Worm (Caenorhabditis elegans) whole organism, L1 larva: ENCODE measurements around the gene T26A8.3.

Experiments used
- Y116A8C.19 ChIP-seq: sonication (generic microtip); optimal IDR thresholded peaks from 2 replicates; lab custom pipeline; 2016; ENCODE audit warnings: missing compliant biosample characterization, missing genetic modification characterization, borderline replicate concordance
- blmp-1 ChIP-seq: fragments of 150-350 bp; optimal IDR thresholded peaks from 2 replicates; lab custom pipeline; 2014; ENCODE audit warnings: missing biosample characterization, missing genetic modification characterization
- ceh-8 ChIP-seq: fragments of 200-800 bp; sonication (Bioruptor generic); optimal IDR thresholded peaks from 2 replicates; lab custom pipeline; 2018; ENCODE audit warnings: mild to moderate bottlenecking, missing genetic modification characterization, moderate library complexity, missing compliant biosample characterization
- ceh-82 ChIP-seq, 3 experiments: fragments of 150-350 bp in 1 of 3; sonication (generic microtip) in 2 of 3; optimal IDR thresholded peaks; 2 replicates each; lab custom pipeline; 2014 to 2017; ENCODE audit warnings: missing biosample characterization in 3 of 3, missing genetic modification characterization in 3 of 3
- dpl-1 ChIP-seq, 3 experiments: fragments of 150-350 bp in 2 of 3; sonication (generic microtip) in 1 of 3; optimal IDR thresholded peaks; 2 replicates each; lab custom pipeline; 2014 to 2017; ENCODE audit warnings: missing biosample characterization in 3 of 3, missing genetic modification characterization in 3 of 3, missing genetic modification reagents in 3 of 3
- dsc-1 ChIP-seq: sonication (generic microtip); optimal IDR thresholded peaks from 2 replicates; lab custom pipeline; 2016; ENCODE audit warnings: mild to moderate bottlenecking, missing genetic modification characterization, missing compliant biosample characterization
- efl-1 ChIP-seq, 4 experiments: fragments of 150-350 bp; optimal IDR thresholded peaks in 3 of 4; peaks in 1 of 4; 1 replicate in 1 of 4; 2 replicates in 3 of 4; lab custom pipeline; 2014; ENCODE audit warnings: missing biosample characterization in 2 of 4, missing genetic modification characterization in 2 of 4, missing genetic modification reagents in 2 of 4
- egl-13 ChIP-seq: sonication (generic microtip); optimal IDR thresholded peaks from 2 replicates; lab custom pipeline; 2016; ENCODE audit warnings: missing genotype, missing genetic modification reagents, missing genetic modification characterization, missing compliant biosample characterization
- elt-2 ChIP-seq: sonication (generic microtip); optimal IDR thresholded peaks from 2 replicates; lab custom pipeline; 2016; ENCODE audit warnings: missing genetic modification characterization, mild to moderate bottlenecking, inconsistent platforms, missing compliant biosample characterization, missing genetic modification reagents
- elt-3 ChIP-seq, 6 experiments: fragments of 150-350 bp in 1 of 6; sonication (generic microtip); optimal IDR thresholded peaks; 2 replicates each; lab custom pipeline; 2017 to 2018; ENCODE audit warnings: missing biosample characterization in 6 of 6, missing genetic modification characterization in 6 of 6, inconsistent platforms in 1 of 6
- ets-5 ChIP-seq: fragments of 200-800 bp; sonication (Bioruptor generic); IDR thresholded peaks from 2 replicates; pipeline ENCODE4 v1.3.6; 2022; ENCODE audit warnings: missing genetic modification characterization, missing compliant biosample characterization
- fkh-10 ChIP-seq: sonication (generic microtip); optimal IDR thresholded peaks from 2 replicates; lab custom pipeline; 2017; ENCODE audit warnings: missing biosample characterization, missing genetic modification reagents, missing genetic modification characterization
- fkh-8 ChIP-seq: sonication (generic microtip); optimal IDR thresholded peaks from 2 replicates; lab custom pipeline; 2016; ENCODE audit warnings: mild to moderate bottlenecking, missing genetic modification characterization, missing compliant biosample characterization
- grh-1 ChIP-seq: fragments of 200-800 bp; sonication (Bioruptor generic); IDR thresholded peaks from 2 replicates; pipeline ENCODE4 v1.3.6; 2022; ENCODE audit warnings: missing genetic modification reagents, missing genetic modification characterization, missing compliant biosample characterization
- hlh-17 ChIP-seq: fragments of 200-800 bp; sonication (Bioruptor generic); optimal IDR thresholded peaks from 2 replicates; lab custom pipeline; 2018; ENCODE audit warnings: missing genetic modification characterization, mild to moderate bottlenecking, missing compliant biosample characterization, moderate library complexity, borderline replicate concordance
- hlh-4 ChIP-seq: sonication (generic microtip); optimal IDR thresholded peaks from 2 replicates; lab custom pipeline; 2016; ENCODE audit warnings: mild to moderate bottlenecking, missing genetic modification characterization, missing compliant biosample characterization
- hpl-2 ChIP-seq: fragments of 150-350 bp; optimal IDR thresholded peaks from 2 replicates; lab custom pipeline; 2014; ENCODE audit warnings: missing biosample characterization, missing genetic modification reagents, missing genetic modification characterization
- irx-1 ChIP-seq: sonication (generic microtip); optimal IDR thresholded peaks from 2 replicates; lab custom pipeline; 2016; ENCODE audit warnings: missing genetic modification characterization, missing compliant biosample characterization
- lin-13 ChIP-seq: fragments of 150-350 bp; optimal IDR thresholded peaks from 2 replicates; lab custom pipeline; 2014; ENCODE audit warnings: missing biosample characterization, missing genetic modification reagents, missing genetic modification characterization
- lin-14 ChIP-seq: fragments of 200-800 bp; sonication (Bioruptor generic); optimal IDR thresholded peaks from 2 replicates; lab custom pipeline; 2018; ENCODE audit warnings: mild to moderate bottlenecking, missing genetic modification characterization, moderate library complexity, missing compliant biosample characterization
- lin-35 ChIP-seq, 2 experiments: fragments of 150-350 bp; optimal IDR thresholded peaks; 2 replicates each; lab custom pipeline; 2014; ENCODE audit warnings: missing biosample characterization in 2 of 2, missing genetic modification characterization in 2 of 2, missing genetic modification reagents in 2 of 2
- lsy-2 ChIP-seq, 2 experiments: fragments of 150-350 bp; optimal IDR thresholded peaks; 2 replicates each; lab custom pipeline; 2014; ENCODE audit warnings: missing biosample characterization in 2 of 2, missing genetic modification characterization in 2 of 2
- mab-9 ChIP-seq: fragments of 200-800 bp; sonication (Bioruptor generic); IDR thresholded peaks from 2 replicates; pipeline ENCODE4 v1.3.6; 2022; ENCODE audit warnings: missing genetic modification reagents, missing genetic modification characterization, missing compliant biosample characterization
- mdl-1 ChIP-seq, 2 experiments: fragments of 150-350 bp; optimal IDR thresholded peaks; 2 replicates each; lab custom pipeline; 2014 to 2017; ENCODE audit warnings: missing biosample characterization in 2 of 2, missing genetic modification characterization in 2 of 2, inconsistent platforms in 1 of 2
- mep-1 ChIP-seq: fragments of 150-350 bp; optimal IDR thresholded peaks from 2 replicates; lab custom pipeline; 2014; ENCODE audit warnings: missing biosample characterization, missing genetic modification characterization
- nhr-12 ChIP-seq: sonication (generic microtip); optimal IDR thresholded peaks from 2 replicates; lab custom pipeline; 2017; ENCODE audit warnings: missing biosample characterization, missing genetic modification characterization
- nhr-19 ChIP-seq: fragments of 200-800 bp; sonication (Bioruptor generic); conservative IDR thresholded peaks from 2 replicates; pipeline ENCODE4 v1.3.6; 2022; ENCODE audit warnings: missing genetic modification characterization, missing compliant biosample characterization
- nhr-20 ChIP-seq: sonication (generic microtip); optimal IDR thresholded peaks from 2 replicates; lab custom pipeline; 2016; ENCODE audit warnings: mild to moderate bottlenecking, missing genetic modification characterization, missing compliant biosample characterization
- nhr-237 ChIP-seq: fragments of 150-350 bp; optimal IDR thresholded peaks from 2 replicates; lab custom pipeline; 2014; ENCODE audit warnings: missing biosample characterization, missing genetic modification characterization
- nhr-47 ChIP-seq: sonication (generic microtip); optimal IDR thresholded peaks from 2 replicates; lab custom pipeline; 2016; ENCODE audit warnings: mild to moderate bottlenecking, missing genetic modification characterization, moderate library complexity, missing compliant biosample characterization
- nhr-71 ChIP-seq: sonication (generic microtip); optimal IDR thresholded peaks from 2 replicates; lab custom pipeline; 2016; ENCODE audit warnings: mild to moderate bottlenecking, missing genetic modification characterization, moderate library complexity, missing compliant biosample characterization
- nhr-76 ChIP-seq: sonication (generic microtip); optimal IDR thresholded peaks from 2 replicates; lab custom pipeline; 2017; ENCODE audit warnings: missing biosample characterization, missing genetic modification characterization
- nhr-77 ChIP-seq: fragments of 150-350 bp; optimal IDR thresholded peaks from 2 replicates; lab custom pipeline; 2014; ENCODE audit warnings: missing biosample characterization, missing genetic modification characterization
- nhr-84 ChIP-seq: sonication (generic microtip); optimal IDR thresholded peaks from 2 replicates; lab custom pipeline; 2017; ENCODE audit warnings: missing biosample characterization, missing genetic modification characterization
- nhr-85 ChIP-seq: sonication (generic microtip); peaks from one replicate; lab custom pipeline; 2016; ENCODE audit warnings: missing genetic modification characterization, inconsistent platforms, missing compliant biosample characterization
- nhr-90 ChIP-seq: sonication (generic microtip); optimal IDR thresholded peaks from 2 replicates; lab custom pipeline; 2016; ENCODE audit warnings: mild to moderate bottlenecking, missing genetic modification characterization, missing compliant biosample characterization; ENCODE audit not compliant: poor library complexity
- pax-3 ChIP-seq: fragments of 200-800 bp; sonication (Bioruptor generic); optimal IDR thresholded peaks from 2 replicates; lab custom pipeline; 2018; ENCODE audit warnings: mild to moderate bottlenecking, missing genetic modification characterization, moderate library complexity, missing compliant biosample characterization
- pqm-1 ChIP-seq: sonication (generic microtip); optimal IDR thresholded peaks from 3 replicates; lab custom pipeline; 2017; ENCODE audit warnings: missing biosample characterization, missing genetic modification characterization
- rnt-1 ChIP-seq: sonication (generic microtip); optimal IDR thresholded peaks from 2 replicates; lab custom pipeline; 2016; ENCODE audit warnings: mild to moderate bottlenecking, missing genetic modification characterization, moderate library complexity, missing compliant biosample characterization
- snpc-4 ChIP-seq: fragments of 150-350 bp; optimal IDR thresholded peaks from 2 replicates; lab custom pipeline; 2014; ENCODE audit warnings: missing biosample characterization, missing genetic modification characterization
- sptf-1 ChIP-seq: fragments of 150-350 bp; optimal IDR thresholded peaks from 2 replicates; lab custom pipeline; 2014; ENCODE audit warnings: missing biosample characterization, missing genetic modification characterization
- sup-37 ChIP-seq: fragments of 200-800 bp; sonication (Bioruptor generic); optimal IDR thresholded peaks from 2 replicates; lab custom pipeline; 2018; ENCODE audit warnings: mild to moderate bottlenecking, missing genetic modification characterization, missing compliant biosample characterization
- swsn-7 ChIP-seq: sonication (generic microtip); optimal IDR thresholded peaks from 2 replicates; lab custom pipeline; 2016; ENCODE audit warnings: missing genetic modification characterization, missing compliant biosample characterization
- tbx-2 ChIP-seq: sonication (generic microtip); optimal IDR thresholded peaks from 2 replicates; lab custom pipeline; 2016; ENCODE audit warnings: missing genetic modification characterization, missing compliant biosample characterization
- vab-15 ChIP-seq: sonication (generic microtip); optimal IDR thresholded peaks from 2 replicates; lab custom pipeline; 2017; ENCODE audit warnings: missing genotype, mild to moderate bottlenecking, missing genetic modification characterization, missing compliant biosample characterization
- xbp-1 ChIP-seq: sonication (generic microtip); optimal IDR thresholded peaks from 2 replicates; lab custom pipeline; 2016; ENCODE audit warnings: missing genetic modification characterization, missing compliant biosample characterization
- zip-4 ChIP-seq: fragments of 200-800 bp; sonication (Bioruptor generic); optimal IDR thresholded peaks from 2 replicates; lab custom pipeline; 2018; ENCODE audit warnings: mild to moderate bottlenecking, missing genetic modification characterization, moderate library complexity, missing compliant biosample characterization

Gene T26A8.3

DNA sequence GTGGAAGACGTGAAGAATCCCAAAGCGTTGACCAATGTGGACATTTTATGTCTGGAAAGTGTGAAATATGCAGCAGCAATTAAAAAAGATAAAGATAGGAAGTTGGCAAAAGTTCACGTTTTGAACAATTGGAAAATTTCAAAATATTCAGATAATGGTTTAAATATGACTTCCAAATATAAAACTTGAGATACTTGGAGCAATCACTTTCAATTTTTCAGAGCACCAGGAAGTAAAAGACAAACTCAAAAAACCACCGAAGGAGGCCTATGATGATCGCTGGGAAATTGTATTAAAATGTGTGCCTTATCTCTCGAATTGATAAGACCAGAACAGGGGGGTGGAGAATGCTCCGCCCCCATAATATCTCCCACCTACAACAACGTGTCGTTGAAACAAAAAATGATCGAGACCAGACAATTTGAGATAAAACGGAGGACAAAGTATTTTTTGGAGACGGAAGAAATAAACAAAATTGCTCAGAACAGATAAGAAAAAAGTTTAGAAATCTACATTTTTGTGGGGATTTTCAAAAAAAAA, 25.3 kb upstream of the T26A8.3 start, which contains the start of gene eppl-1:
eppl-1 (minus strand) TSS at position 51 of the 540 bp plus-strand sequence.
- TF ChIP-seq lin-14 (peak; percentile 56), nhr-71 (tag; lab: Kevin White, UChicago) (peak; percentile 9), zip-4 (GFP tag; lab: Kevin White, UChicago) (no peak), blmp-1 (tag; lab: Kevin White, UChicago) (peak; percentile 7), tbx-2 (peak; percentile 0), efl-1 (optimal IDR thresholded peaks at IDR 0.05; lab: Kevin White, UChicago) (no peak), efl-1 (GFP tag; optimal IDR thresholded peaks at IDR 0.05 in 1 of 2; lab: Kevin White, UChicago) (peak in 1 of 2 experiments; percentile 13), nhr-76 (tag; lab: Kevin White, UChicago) (no peak), elt-2 (peak; percentile 92), elt-3 (tag; optimal IDR thresholded peaks at IDR 0.05; lab: Kevin White, UChicago) (peak in 2 of 6 experiments; percentile 85)

DNA sequence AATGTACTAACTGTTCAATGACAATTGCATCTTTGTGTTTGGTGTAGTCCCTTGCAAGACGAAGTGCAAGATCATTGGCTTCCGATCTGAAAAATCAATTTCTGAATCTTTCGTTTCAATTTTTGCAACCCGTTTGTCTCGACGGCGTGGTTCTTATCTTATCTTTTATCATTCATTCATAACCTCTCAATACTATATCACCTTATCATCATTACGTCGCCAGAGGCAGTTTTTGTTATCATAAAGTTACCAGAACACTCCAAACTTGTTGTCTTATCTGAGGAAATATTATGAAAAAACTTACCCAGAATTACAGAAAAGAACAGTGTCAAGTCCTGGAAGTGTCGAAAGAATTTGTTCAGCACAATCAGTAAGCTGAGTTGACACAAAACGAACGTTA, 24.1 kb upstream of the T26A8.3 start:
- no peak for TF ChIP-seq fkh-10 (GFP tag; lab: Kevin White, UChicago)
- no peak for TF ChIP-seq swsn-7 (tag; lab: Kevin White, UChicago)
- no peak for TF ChIP-seq dsc-1 (tag; lab: Kevin White, UChicago)
- no peak for TF ChIP-seq nhr-76 (tag; lab: Kevin White, UChicago)
- peak; percentile 1 for TF ChIP-seq nhr-90 (tag; lab: Kevin White, UChicago)
- TF ChIP-seq lin-14: peak; percentile 20
- TF ChIP-seq nhr-84 (tag; lab: Kevin White, UChicago): no peak
- TF ChIP-seq nhr-85 (tag; lab: Kevin White, UChicago): no peak
- no peak for TF ChIP-seq nhr-77 (tag; lab: Kevin White, UChicago)
- TF ChIP-seq nhr-71 (tag; lab: Kevin White, UChicago): peak; percentile 17
- TF ChIP-seq xbp-1 (tag; lab: Kevin White, UChicago): no peak
- peak; percentile 1 for TF ChIP-seq blmp-1 (tag; lab: Kevin White, UChicago)
- TF ChIP-seq ceh-82 (tag; optimal IDR thresholded peaks at IDR 0.05; lab: Kevin White, UChicago): no peak
- TF ChIP-seq mdl-1 (tag; optimal IDR thresholded peaks at IDR 0.05; lab: Kevin White, UChicago): no peak
- TF ChIP-seq mep-1 (tag; lab: Kevin White, UChicago): no peak
- no peak for TF ChIP-seq hlh-4
- TF ChIP-seq hpl-2 (GFP tag; lab: Kevin White, UChicago): no peak
- no peak for TF ChIP-seq ceh-8
- no peak for TF ChIP-seq pax-3 (tag; lab: Kevin White, UChicago)
- no peak for TF ChIP-seq nhr-19 (GFP tag; lab: Robert Waterston, UW)
- TF ChIP-seq lsy-2 (tag; optimal IDR thresholded peaks at IDR 0.05; lab: Kevin White, UChicago): peak in 1 of 2 experiments; percentile 12
- peak in 1 of 2 experiments; percentile 7 for TF ChIP-seq lin-35 (GFP tag; optimal IDR thresholded peaks at IDR 0.05; lab: Kevin White, UChicago)
- TF ChIP-seq dpl-1 (GFP tag; optimal IDR thresholded peaks at IDR 0.05; lab: Kevin White, UChicago): no peak
- no peak for TF ChIP-seq mab-9 (GFP tag; lab: Robert Waterston, UW)
- TF ChIP-seq pqm-1 (tag; lab: Kevin White, UChicago): peak; percentile 34
- TF ChIP-seq snpc-4 (tag; lab: Kevin White, UChicago): no peak
- TF ChIP-seq ets-5 (GFP tag; lab: Robert Waterston, UW): no peak
- peak in 5 of 6 experiments; percentile 0 to 97 (median 93) for TF ChIP-seq elt-3 (tag; optimal IDR thresholded peaks at IDR 0.05; lab: Kevin White, UChicago)
- TF ChIP-seq egl-13 (tag; lab: Kevin White, UChicago): no peak
- TF ChIP-seq nhr-12 (tag; lab: Kevin White, UChicago): no peak
- no peak for TF ChIP-seq rnt-1 (tag; lab: Kevin White, UChicago)
- TF ChIP-seq fkh-8: no peak
- no peak for TF ChIP-seq vab-15 (tag; lab: Kevin White, UChicago)
- TF ChIP-seq nhr-47 (tag; lab: Kevin White, UChicago): no peak
- TF ChIP-seq lin-13 (GFP tag; lab: Kevin White, UChicago): no peak
- TF ChIP-seq sup-37 (GFP tag; lab: Kevin White, UChicago): no peak
- no peak for TF ChIP-seq hlh-17 (GFP tag; lab: Kevin White, UChicago)
- TF ChIP-seq elt-2: peak; percentile 97
- TF ChIP-seq sptf-1: no peak
- TF ChIP-seq grh-1: no peak
- no peak for TF ChIP-seq Y116A8C.19 (tag; lab: Kevin White, UChicago)
- TF ChIP-seq nhr-237 (tag; lab: Kevin White, UChicago): no peak
- no peak for TF ChIP-seq nhr-20 (tag; lab: Kevin White, UChicago)
- no peak for TF ChIP-seq irx-1 (tag; lab: Kevin White, UChicago)
